Worm (Caenorhabditis elegans): ENCODE data around the gene clec-210.

ce11 chrV:3138488-3138887 is 20.3 kb downstream of the clec-210 start, which contains the start of the genes irld-3 and F02C9.1:
- TF ChIP-seq tbx-11 (GFP tag; IDR thresholded peaks at IDR 0.05): no peak
- TF ChIP-seq F13C5.2 (tag; optimal IDR thresholded peaks at IDR 0.05): no peak
- no peak for TF ChIP-seq pes-1 (GFP tag; IDR thresholded peaks at IDR 0.05)
